Worm (Caenorhabditis elegans) whole organism, young adult: ENCODE data around the gene rpt-6.

ENCODE experiments used
- B0035.1 ChIP-seq: sonication (generic microtip); optimal IDR thresholded peaks from 2 replicates; lab custom pipeline; 2016; ENCODE audit warnings: missing genetic modification characterization, mild to moderate bottlenecking, missing compliant biosample characterization, missing genotype, missing genetic modification reagents
- B0336.3 ChIP-seq: fragments of 200-800 bp; sonication (Bioruptor generic); IDR thresholded peaks from 2 replicates; pipeline ENCODE4 v1.3.6; 2022; ENCODE audit warnings: missing genetic modification characterization, missing compliant biosample characterization
- C17E4.6 ChIP-seq: fragments of 200-800 bp; sonication (Bioruptor generic); IDR thresholded peaks from 2 replicates; pipeline ENCODE4 v1.3.6; 2022; ENCODE audit warnings: missing genetic modification reagents, missing genetic modification characterization, missing compliant biosample characterization
- F23B12.7 ChIP-seq: sonication (generic microtip); optimal IDR thresholded peaks from 2 replicates; lab custom pipeline; 2017; ENCODE audit warnings: missing genetic modification characterization, mild to moderate bottlenecking, missing compliant biosample characterization, antibody characterized with exemption, moderate library complexity; ENCODE audit not compliant: insufficient read depth
- F55B11.4 ChIP-seq: sonication (generic microtip); optimal IDR thresholded peaks from 2 replicates; lab custom pipeline; 2016; ENCODE audit warnings: missing compliant biosample characterization, missing genetic modification characterization, borderline replicate concordance; ENCODE audit not compliant: insufficient read depth
- F57A8.1 ChIP-seq: fragments of 200-800 bp; sonication (Bioruptor generic); optimal IDR thresholded peaks from 2 replicates; lab custom pipeline; 2018; ENCODE audit warnings: mild to moderate bottlenecking, missing genetic modification characterization, moderate library complexity, missing compliant biosample characterization
- K11D2.4 ChIP-seq: fragments of 200-800 bp; sonication (Bioruptor generic); IDR thresholded peaks from 2 replicates; pipeline ENCODE4 v1.3.6; 2022; ENCODE audit warnings: missing genetic modification reagents, missing genetic modification characterization, missing compliant biosample characterization
- K12H6.12 ChIP-seq: fragments of 200-800 bp; sonication (Bioruptor generic); optimal IDR thresholded peaks from 2 replicates; lab custom pipeline; 2018; ENCODE audit warnings: mild to moderate bottlenecking, missing genetic modification characterization, missing compliant biosample characterization
- T26A5.8 ChIP-seq: sonication (generic microtip); optimal IDR thresholded peaks from 2 replicates; lab custom pipeline; 2016; ENCODE audit warnings: missing genetic modification characterization, missing compliant biosample characterization
- Y53G8AR.9 ChIP-seq: fragments of 200-800 bp; sonication (Bioruptor generic); conservative IDR thresholded peaks from 2 replicates; pipeline ENCODE4 v1.3.6; 2022; ENCODE audit warnings: missing genetic modification reagents, missing genetic modification characterization, missing compliant biosample characterization
- Y95B8A.8 ChIP-seq: fragments of 200-800 bp; sonication (Bioruptor generic); IDR thresholded peaks from 2 replicates; pipeline ENCODE4 v1.3.6; 2022; ENCODE audit warnings: missing genetic modification reagents, missing genetic modification characterization, missing compliant biosample characterization
- ZK185.1 ChIP-seq: sonication (generic microtip); optimal IDR thresholded peaks from 2 replicates; lab custom pipeline; 2016; ENCODE audit warnings: mild to moderate bottlenecking, missing genetic modification characterization, missing compliant biosample characterization; ENCODE audit not compliant: poor library complexity, severe bottlenecking
- aptf-2 ChIP-seq: fragments of 200-800 bp; sonication (Bioruptor generic); conservative IDR thresholded peaks from 2 replicates; pipeline ENCODE4 v1.3.6; 2022; ENCODE audit warnings: missing genetic modification reagents, missing genetic modification characterization, missing compliant biosample characterization
- aptf-3 ChIP-seq: fragments of 200-800 bp; sonication (Bioruptor generic); IDR thresholded peaks from 2 replicates; pipeline ENCODE4 v1.3.6; 2022; ENCODE audit warnings: missing genetic modification characterization, missing compliant biosample characterization
- attf-5 ChIP-seq: fragments of 200-800 bp; sonication (Bioruptor generic); optimal IDR thresholded peaks from 2 replicates; lab custom pipeline; 2018; ENCODE audit warnings: mild to moderate bottlenecking, missing genetic modification characterization, missing compliant biosample characterization
- bed-1 ChIP-seq: fragments of 200-800 bp; sonication (Bioruptor generic); IDR thresholded peaks from 2 replicates; pipeline ENCODE4 v1.3.6; 2022; ENCODE audit warnings: missing genetic modification reagents, missing genetic modification characterization, missing compliant biosample characterization
- ccch-3 ChIP-seq: fragments of 200-800 bp; sonication (Bioruptor generic); optimal IDR thresholded peaks from 2 replicates; lab custom pipeline; 2018; ENCODE audit warnings: mild to moderate bottlenecking, missing genetic modification characterization, missing compliant biosample characterization
- cebp-2 ChIP-seq: fragments of 200-800 bp; sonication (Bioruptor generic); IDR thresholded peaks from 2 replicates; pipeline ENCODE4 v1.3.6; 2022; ENCODE audit warnings: missing genetic modification characterization, missing compliant biosample characterization
- ceh-100 ChIP-seq: fragments of 200-800 bp; sonication (Bioruptor generic); IDR thresholded peaks from 2 replicates; pipeline ENCODE4 v1.3.6; 2022; ENCODE audit warnings: missing genetic modification reagents, missing genetic modification characterization, missing compliant biosample characterization
- dox-1 ChIP-seq: fragments of 200-800 bp; sonication (Bioruptor generic); IDR thresholded peaks from 2 replicates; pipeline ENCODE4 v1.3.6; 2022; ENCODE audit warnings: missing genetic modification reagents, missing genetic modification characterization, missing compliant biosample characterization
- egl-44 ChIP-seq: fragments of 200-800 bp; sonication (Bioruptor generic); IDR thresholded peaks from 2 replicates; pipeline ENCODE4 v1.3.6; 2022; ENCODE audit warnings: missing genetic modification reagents, missing genetic modification characterization, missing compliant biosample characterization
- ets-4 ChIP-seq: fragments of 200-800 bp; sonication (Bioruptor generic); optimal IDR thresholded peaks from 2 replicates; lab custom pipeline; 2018; ENCODE audit warnings: mild to moderate bottlenecking, missing genetic modification characterization, missing compliant biosample characterization
- fkh-3 ChIP-seq: sonication (generic microtip); optimal IDR thresholded peaks from 2 replicates; lab custom pipeline; 2016; ENCODE audit warnings: mild to moderate bottlenecking, missing genetic modification characterization, missing compliant biosample characterization
- him-1 ChIP-seq: sonication (generic microtip); optimal IDR thresholded peaks from 2 replicates; lab custom pipeline; 2016; ENCODE audit warnings: missing genotype, missing genetic modification reagents, missing genetic modification characterization, missing compliant biosample characterization
- hlh-26 ChIP-seq: fragments of 200-800 bp; sonication (Bioruptor generic); conservative IDR thresholded peaks from 2 replicates; pipeline ENCODE4 v1.3.6; 2022; ENCODE audit warnings: missing genetic modification reagents, missing genetic modification characterization, missing compliant biosample characterization
- hsf-1 ChIP-seq: fragments of 200-800 bp; sonication (Bioruptor generic); IDR thresholded peaks from 2 replicates; pipeline ENCODE4 v1.3.6; 2022; ENCODE audit warnings: missing genetic modification reagents, missing genetic modification characterization, missing compliant biosample characterization
- lin-40 ChIP-seq: sonication (generic microtip); optimal IDR thresholded peaks from 2 replicates; lab custom pipeline; 2016; ENCODE audit warnings: missing genetic modification characterization, mild to moderate bottlenecking, missing compliant biosample characterization, missing genotype, missing genetic modification reagents
- lir-1 ChIP-seq: fragments of 200-800 bp; sonication (Bioruptor generic); conservative IDR thresholded peaks from 2 replicates; pipeline ENCODE4 v1.3.6; 2022; ENCODE audit warnings: missing genetic modification reagents, missing genetic modification characterization, missing compliant biosample characterization
- madf-3 ChIP-seq: fragments of 200-800 bp; sonication (Bioruptor generic); IDR thresholded peaks from 2 replicates; pipeline ENCODE4 v1.3.6; 2022; ENCODE audit warnings: missing genetic modification reagents, missing genetic modification characterization, missing compliant biosample characterization
- madf-6 ChIP-seq: fragments of 200-800 bp; sonication (Bioruptor generic); IDR thresholded peaks from 2 replicates; pipeline ENCODE4 v1.3.6; 2022; ENCODE audit warnings: missing genetic modification reagents, missing genetic modification characterization, missing compliant biosample characterization
- madf-8 ChIP-seq: fragments of 200-800 bp; sonication (Bioruptor generic); conservative IDR thresholded peaks from 2 replicates; pipeline ENCODE4 v1.3.6; 2022; ENCODE audit warnings: missing genetic modification reagents, missing genetic modification characterization, missing compliant biosample characterization
- mxl-1 ChIP-seq: sonication (generic microtip); optimal IDR thresholded peaks from 2 replicates; lab custom pipeline; 2016; ENCODE audit warnings: missing genetic modification characterization, missing compliant biosample characterization
- nfyb-1 ChIP-seq: fragments of 200-800 bp; sonication (Bioruptor generic); IDR thresholded peaks from 2 replicates; pipeline ENCODE4 v1.3.6; 2022; ENCODE audit warnings: missing genetic modification reagents, missing genetic modification characterization, missing compliant biosample characterization
- nhr-120 ChIP-seq: fragments of 200-800 bp; sonication (Bioruptor generic); IDR thresholded peaks from 2 replicates; pipeline ENCODE4 v1.3.6; 2022; ENCODE audit warnings: missing genetic modification characterization, missing compliant biosample characterization
- nhr-27 ChIP-seq: fragments of 200-800 bp; sonication (Bioruptor generic); optimal IDR thresholded peaks from 2 replicates; lab custom pipeline; 2018; ENCODE audit warnings: mild to moderate bottlenecking, missing genetic modification characterization, moderate library complexity, missing compliant biosample characterization
- pbrm-1 ChIP-seq: fragments of 200-800 bp; sonication (Bioruptor generic); IDR thresholded peaks from 2 replicates; pipeline ENCODE4 v1.3.6; 2022; ENCODE audit warnings: missing genetic modification reagents, missing genetic modification characterization, missing compliant biosample characterization
- pha-4 ChIP-seq: fragments of 150-350 bp; sonication (generic microtip); optimal IDR thresholded peaks from 2 replicates; lab custom pipeline; 2014; ENCODE audit warnings: missing biosample characterization, missing genetic modification reagents, missing genetic modification characterization
- repo-1 ChIP-seq: sonication (generic microtip); optimal IDR thresholded peaks from 2 replicates; lab custom pipeline; 2017; ENCODE audit warnings: mild to moderate bottlenecking, missing genetic modification characterization, missing compliant biosample characterization
- rpc-1 ChIP-seq, 2 experiments: fragments of 150-350 bp in 1 of 2; sonication (generic microtip) in 1 of 2; optimal IDR thresholded peaks; 2 replicates each; lab custom pipeline; 2014 to 2018; ENCODE audit warnings: missing biosample characterization in 1 of 2, missing genetic modification characterization in 1 of 2, missing genetic modification reagents in 1 of 2, missing genotype in 1 of 2
- snpc-1.1 ChIP-seq: sonication (generic microtip); optimal IDR thresholded peaks from 2 replicates; lab custom pipeline; 2017; ENCODE audit warnings: missing genetic modification characterization, mild to moderate bottlenecking, missing compliant biosample characterization, antibody characterized with exemption, moderate library complexity, missing genotype, missing genetic modification reagents; ENCODE audit not compliant: insufficient read depth
- snpc-4 ChIP-seq, 5 experiments: fragments of 150-350 bp in 1 of 5; sonication (generic microtip) in 4 of 5; optimal IDR thresholded peaks; 2 replicates each; lab custom pipeline; 2014 to 2018; ENCODE audit warnings: missing genetic modification characterization in 5 of 5, missing biosample characterization in 3 of 5, antibody characterized with exemption in 2 of 5, mild to moderate bottlenecking in 2 of 5, missing compliant biosample characterization in 2 of 5, missing genotype in 2 of 5, moderate library complexity in 2 of 5, missing genetic modification reagents in 1 of 5
- somi-1 ChIP-seq: fragments of 200-800 bp; sonication (Bioruptor generic); optimal IDR thresholded peaks from 2 replicates; lab custom pipeline; 2018; ENCODE audit warnings: mild to moderate bottlenecking, missing genetic modification characterization, missing compliant biosample characterization
- xnd-1 ChIP-seq: sonication (generic microtip); optimal IDR thresholded peaks from 2 replicates; lab custom pipeline; 2016; ENCODE audit warnings: missing genotype, missing genetic modification reagents, missing genetic modification characterization, missing compliant biosample characterization
- ztf-26 ChIP-seq: sonication (generic microtip); optimal IDR thresholded peaks from 2 replicates; lab custom pipeline; 2017; ENCODE audit warnings: missing genetic modification characterization, missing compliant biosample characterization
- ztf-28 ChIP-seq: fragments of 200-800 bp; sonication (Bioruptor generic); IDR thresholded peaks from 2 replicates; pipeline ENCODE4 v1.3.6; 2022; ENCODE audit warnings: missing genetic modification reagents, missing genetic modification characterization, missing compliant biosample characterization
- ztf-6 ChIP-seq: fragments of 200-800 bp; sonication (Bioruptor generic); IDR thresholded peaks from 2 replicates; pipeline ENCODE4 v1.3.6; 2022; ENCODE audit warnings: missing genetic modification reagents, missing genetic modification characterization, missing compliant biosample characterization

The rpt-6 gene

DNA sequence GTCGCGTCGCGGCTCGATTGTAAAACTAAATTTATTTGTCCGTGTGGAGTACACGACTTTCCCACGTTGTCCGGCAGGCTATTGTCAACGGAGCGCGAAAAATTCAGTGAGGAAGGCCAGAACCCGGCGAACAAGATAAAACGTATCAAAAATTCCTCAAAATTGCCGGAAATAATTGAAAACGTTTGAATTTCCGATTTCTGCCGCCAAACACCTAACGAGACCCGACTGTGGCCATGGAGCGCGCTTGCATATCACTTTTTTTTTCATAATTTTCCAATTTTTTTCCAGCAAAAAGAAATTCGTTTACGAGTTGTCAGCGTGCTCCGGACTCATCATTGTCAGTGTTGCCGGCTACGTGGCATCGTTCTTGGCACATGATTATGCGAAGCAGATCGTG is 28.2 kb downstream of the rpt-6 start:
- TF ChIP-seq madf-6, result 0 out of 2 replicates have a peak, but pooled peaks have one; percentile 9
- no peak for TF ChIP-seq him-1
- no peak for TF ChIP-seq ceh-100
- TF ChIP-seq ztf-28 (GFP tag; lab: Robert Waterston, UW), result 0 out of 2 replicates have a peak, but pooled peaks have one; percentile 46
- 0 out of 2 replicates have a peak, but pooled peaks have one; percentile 34 for TF ChIP-seq nfyb-1 (GFP tag; lab: Robert Waterston, UW)
- TF ChIP-seq B0336.3 (GFP tag; lab: Robert Waterston, UW), result 0 out of 2 replicates have a peak, but pooled peaks have one; percentile 14

- no peak for TF ChIP-seq madf-3 (GFP tag; lab: Robert Waterston, UW)
- TF ChIP-seq lir-1 (GFP tag; lab: Robert Waterston, UW), result no peak
- no peak for TF ChIP-seq aptf-2 (GFP tag; lab: Robert Waterston, UW)
- peak; percentile 10 for TF ChIP-seq ztf-26 (tag; lab: Kevin White, UChicago)
- TF ChIP-seq C17E4.6, result 0 out of 2 replicates have a peak, but pooled peaks have one; percentile 25
- peak; percentile 54 for TF ChIP-seq dox-1 (GFP tag; lab: Robert Waterston, UW)
- peak; percentile 31 for TF ChIP-seq snpc-4 (GFP tag; optimal IDR thresholded peaks at IDR 0.05; lab: Kevin White, UChicago)
- TF ChIP-seq snpc-4 (tag; optimal IDR thresholded peaks at IDR 0.05; lab: Kevin White, UChicago), result peak in 1 of 4 experiments; percentile 5
- no peak for TF ChIP-seq K12H6.12 (tag; lab: Kevin White, UChicago)
- no peak for TF ChIP-seq attf-5 (GFP tag; lab: Kevin White, UChicago)
- no peak for TF ChIP-seq xnd-1 (tag; lab: Kevin White, UChicago)
- no peak for TF ChIP-seq hlh-26
- no peak for TF ChIP-seq hsf-1 (GFP tag; lab: Robert Waterston, UW)
- TF ChIP-seq snpc-1.1, result no peak
- no peak for TF ChIP-seq B0035.1
- TF ChIP-seq somi-1, result peak; percentile 15
- no peak for TF ChIP-seq F23B12.7 (tag; lab: Kevin White, UChicago)
- TF ChIP-seq aptf-3 (GFP tag; lab: Robert Waterston, UW), result 0 out of 2 replicates have a peak, but pooled peaks have one; percentile 57
- TF ChIP-seq egl-44, result no peak
- no peak for TF ChIP-seq B0336.3 (GFP tag; lab: Robert Waterston, UW)
- no peak for TF ChIP-seq pbrm-1 (GFP tag; lab: Robert Waterston, UW)
- no peak for TF ChIP-seq nhr-27
- TF ChIP-seq ztf-6 (GFP tag; lab: Robert Waterston, UW), result no peak
- TF ChIP-seq pha-4 (tag; lab: Kevin White, UChicago), result no peak
- no peak for TF ChIP-seq Y95B8A.8
- TF ChIP-seq ets-4, result no peak
- TF ChIP-seq bed-1 (GFP tag; lab: Robert Waterston, UW), result no peak
- TF ChIP-seq repo-1 (tag; lab: Kevin White, UChicago), result peak; percentile 11
- TF ChIP-seq ccch-3, result no peak
- TF ChIP-seq rpc-1 (optimal IDR thresholded peaks at IDR 0.05; lab: Kevin White, UChicago), result peak; percentile 67
- TF ChIP-seq rpc-1 (tag; optimal IDR thresholded peaks at IDR 0.05; lab: Kevin White, UChicago), result peak; percentile 79
- no peak for TF ChIP-seq fkh-3 (tag; lab: Kevin White, UChicago)
- TF ChIP-seq cebp-2 (GFP tag; lab: Robert Waterston, UW), result no peak
- TF ChIP-seq lin-40 (tag; lab: Kevin White, UChicago), result no peak
- no peak for TF ChIP-seq T26A5.8 (tag; lab: Kevin White, UChicago)
- no peak for TF ChIP-seq mxl-1
- no peak for TF ChIP-seq F55B11.4
- TF ChIP-seq nhr-120, result no peak
- no peak for TF ChIP-seq F57A8.1 (GFP tag; lab: Kevin White, UChicago)
- no peak for TF ChIP-seq ZK185.1 (tag; lab: Kevin White, UChicago)
- TF ChIP-seq madf-8 (GFP tag; lab: Robert Waterston, UW), result no peak
- TF ChIP-seq K11D2.4 (GFP tag; lab: Robert Waterston, UW), result no peak
- TF ChIP-seq Y53G8AR.9 (GFP tag; lab: Robert Waterston, UW), result no peak
- no peak for TF ChIP-seq ztf-28 (GFP tag; lab: Robert Waterston, UW)
Measured at ce11 chrIII:12399709-12400108, 29.5 kb downstream of the rpt-6 start.
